Worm (Caenorhabditis elegans) whole organism, late embryonic: ENCODE measurements around the gene nuo-1.

Source experiments
- dmd-4 ChIP-seq: sonication (generic microtip); optimal IDR thresholded peaks from 2 replicates; lab custom pipeline; 2016; ENCODE audit warnings: borderline replicate concordance, missing genetic modification characterization, missing compliant biosample characterization
- elt-4 ChIP-seq: sonication (generic microtip); optimal IDR thresholded peaks from 2 replicates; lab custom pipeline; 2016; ENCODE audit warnings: missing genetic modification characterization, missing compliant biosample characterization
- nhr-11 ChIP-seq: fragments of 150-350 bp; optimal IDR thresholded peaks from 2 replicates; lab custom pipeline; 2014; ENCODE audit warnings: missing biosample characterization, missing genetic modification characterization
- nhr-232 ChIP-seq: sonication (generic microtip); optimal IDR thresholded peaks from 2 replicates; lab custom pipeline; 2016; ENCODE audit warnings: missing genetic modification characterization, missing compliant biosample characterization
- sox-4 ChIP-seq: sonication (generic microtip); optimal IDR thresholded peaks from 2 replicates; lab custom pipeline; 2017; ENCODE audit warnings: mild to moderate bottlenecking, missing genetic modification characterization, inconsistent platforms, missing compliant biosample characterization
- tbx-2 ChIP-seq: sonication (generic microtip); optimal IDR thresholded peaks from 2 replicates; lab custom pipeline; 2016; ENCODE audit warnings: missing genetic modification characterization, missing compliant biosample characterization
- ttx-3 ChIP-seq: sonication (generic microtip); optimal IDR thresholded peaks from 2 replicates; lab custom pipeline; 2016; ENCODE audit warnings: missing genetic modification reagents, missing genetic modification characterization, missing compliant biosample characterization

ce11 chrII:11055223-11055622 is 42.4 kb upstream of the nuo-1 start, which contains the start of gene F45E10.2:
- TF ChIP-seq nhr-11 (tag; lab: Kevin White, UChicago) (no peak), elt-4 (tag; lab: Kevin White, UChicago) (no peak), nhr-232 (tag; lab: Kevin White, UChicago) (no peak), tbx-2 (tag; lab: Kevin White, UChicago) (no peak), dmd-4 (tag; lab: Kevin White, UChicago) (no peak), ttx-3 (tag; lab: Kevin White, UChicago) (no peak), sox-4 (tag; lab: Kevin White, UChicago) (no peak)
